Fruit fly (Drosophila melanogaster): ENCODE results near the gene sinah.

Gene sinah

DNA sequence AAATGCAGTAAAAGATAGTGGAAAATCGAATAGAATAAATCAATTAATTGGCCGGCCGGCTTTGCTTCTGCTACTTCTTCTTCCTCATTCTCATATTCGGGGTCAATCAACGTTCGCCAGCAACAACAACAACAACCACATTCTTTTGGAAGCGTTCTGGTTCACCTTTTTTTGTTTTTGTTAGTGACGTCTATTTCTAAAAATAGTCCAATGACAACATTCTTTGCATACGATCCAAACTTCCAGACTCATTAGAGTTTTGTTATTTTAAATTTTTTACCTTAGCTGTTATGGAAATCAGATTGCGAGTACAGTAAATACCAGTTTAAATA is 6.9 kb downstream of the sinah start:
- TF ChIP-seq Deaf1 (tag; optimal IDR thresholded peaks at IDR 0.05) = no peak
- no peak for TF ChIP-seq otp (GFP tag; IDR thresholded peaks at IDR 0.05)
- no peak for TF ChIP-seq sens-2 (GFP tag; IDR thresholded peaks at IDR 0.05)
- no peak for TF ChIP-seq CG4282 (GFP tag; optimal IDR thresholded peaks at IDR 0.05)
- peak; percentile 22 for TF ChIP-seq sens (GFP tag)
- TF ChIP-seq CG17186 (GFP tag; optimal IDR thresholded peaks at IDR 0.05) = no peak
- peak; percentile 96 for TF ChIP-seq sd (tag; optimal IDR thresholded peaks at IDR 0.05)
- TF ChIP-seq Mes4 (GFP tag; optimal IDR thresholded peaks at IDR 0.05) = no peak
- TF ChIP-seq mld (GFP tag; IDR thresholded peaks at IDR 0.05; ENCODE audit: partially characterized antibody) = no peak
- no peak for TF ChIP-seq ERR (GFP tag; optimal IDR thresholded peaks at IDR 0.05)
- no peak for TF ChIP-seq disco-r (GFP tag; optimal IDR thresholded peaks at IDR 0.05)

dm6 chr3L:16867190-16867589 is 8.3 kb downstream of the sinah start:
- TF ChIP-seq GATAe (GFP tag; conservative IDR thresholded peaks at IDR 0.05) (peak; percentile 35), croc (GFP tag; conservative IDR thresholded peaks at IDR 0.05) (no peak), Sox100B (GFP tag; optimal IDR thresholded peaks at IDR 0.05) (no peak), chinmo (GFP tag; IDR thresholded peaks at IDR 0.05; ENCODE audit: partially characterized antibody) (0 out of 4 replicates have a peak, but pooled peaks have one; percentile 23), ato (GFP tag; IDR thresholded peaks at IDR 0.05; ENCODE audit: partially characterized antibody) (no peak), CG15011 (GFP tag; optimal IDR thresholded peaks at IDR 0.05) (no peak), CG18599 (GFP tag; optimal IDR thresholded peaks at IDR 0.05) (peak; percentile 16), danr (GFP tag; IDR thresholded peaks at IDR 0.05) (no peak), nerfin-2 (GFP tag; IDR thresholded peaks at IDR 0.05; ENCODE audit: partially characterized antibody) (no peak), CG34422 (GFP tag; IDR thresholded peaks at IDR 0.05) (no peak), gem (tag; optimal IDR thresholded peaks at IDR 0.05) (no peak), CG3838 (GFP tag; optimal IDR thresholded peaks at IDR 0.05) (no peak), ap (GFP tag; IDR thresholded peaks at IDR 0.05) (no peak), salm (tag; optimal IDR thresholded peaks at IDR 0.05) (no peak), sqz (GFP tag; optimal IDR thresholded peaks at IDR 0.05) (no peak), Ptx1 (GFP tag; IDR thresholded peaks at IDR 0.05) (no peak), CG2199 (GFP tag; IDR thresholded peaks at IDR 0.05) (0 out of 3 replicates have a peak, but pooled peaks have one; percentile 14), E2f1 (GFP tag; IDR thresholded peaks at IDR 0.05) (no peak), CG33557 (GFP tag; optimal IDR thresholded peaks at IDR 0.05) (no peak), slp2 (GFP tag; optimal IDR thresholded peaks at IDR 0.05) (no peak), HmgD (GFP tag; optimal IDR thresholded peaks at IDR 0.05) (no peak), rib (GFP tag; IDR thresholded peaks at IDR 0.05) (no peak), CG6254 (GFP tag; optimal IDR thresholded peaks at IDR 0.05) (no peak), CG43689 (GFP tag; IDR thresholded peaks at IDR 0.05) (no peak), CG17568 (GFP tag; optimal IDR thresholded peaks at IDR 0.05) (no peak), CG9215 (GFP tag; IDR thresholded peaks at IDR 0.05) (no peak), CG2120 (GFP tag; optimal IDR thresholded peaks at IDR 0.05) (no peak), CG4820 (GFP tag; optimal IDR thresholded peaks at IDR 0.05) (no peak), CG4404 (GFP tag; IDR thresholded peaks at IDR 0.05) (no peak), CG10209 (GFP tag; optimal IDR thresholded peaks at IDR 0.05) (no peak), Sin3A (optimal IDR thresholded peaks at IDR 0.05) (no peak), da (GFP tag; optimal IDR thresholded peaks at IDR 0.05) (no peak), mirr (GFP tag; optimal IDR thresholded peaks at IDR 0.05) (peak; percentile 41), CG34376 (GFP tag; optimal IDR thresholded peaks at IDR 0.05) (peak; percentile 25), Nf-YC (tag; optimal IDR thresholded peaks at IDR 0.05) (no peak), CG2889 (GFP tag; IDR thresholded peaks at IDR 0.05) (no peak), exex (tag; optimal IDR thresholded peaks at IDR 0.05) (peak; percentile 81), Pdp1 (GFP tag; optimal IDR thresholded peaks at IDR 0.05) (peak in 1 of 2 experiments; percentile 61), vnd (GFP tag; IDR thresholded peaks at IDR 0.05; ENCODE audit: partially characterized antibody) (no peak), BtbVII (GFP tag; optimal IDR thresholded peaks at IDR 0.05) (peak; percentile 29), Med (GFP tag) (peak; percentile 62)
